Fruit fly (Drosophila melanogaster) whole organism, wandering third instar larva: ENCODE results near the gene brat.

Experiments used
- Abd-B ChIP-seq: fragments of >200 bp; optimal IDR thresholded peaks from 2 replicates; lab custom pipeline; 2017; ENCODE audit warnings: missing biosample characterization, missing genetic modification characterization
- CG9705 ChIP-seq: fragments of 200-800 bp; sonication (Bioruptor generic); optimal IDR thresholded peaks from 2 replicates; lab custom pipeline; 2018; ENCODE audit warnings: missing biosample characterization, mild to moderate bottlenecking, missing genetic modification characterization
- CrebA ChIP-seq: fragments of 200-800 bp; sonication (Bioruptor generic); optimal IDR thresholded peaks from 2 replicates; lab custom pipeline; 2016; ENCODE audit warnings: missing biosample characterization, mild to moderate bottlenecking, missing genetic modification characterization, borderline replicate concordance
- Dif ChIP-seq: fragments of 200-275, 200-300 bp; sonication (Bioruptor generic); optimal IDR thresholded peaks from 2 replicates; lab custom pipeline; 2018; ENCODE audit warnings: missing biosample characterization, missing genetic modification characterization; ENCODE audit not compliant: partially characterized antibody
- HLH106 ChIP-seq: fragments of 200-800 bp; optimal IDR thresholded peaks from 3 replicates; lab custom pipeline; 2019; ENCODE audit warnings: missing biosample characterization, mild to moderate bottlenecking, missing genetic modification characterization, moderate library complexity
- Hnf4 ChIP-seq: fragments of 200-800 bp; sonication (Bioruptor generic); optimal IDR thresholded peaks from 2 replicates; lab custom pipeline; 2016; ENCODE audit warnings: missing biosample characterization, mild to moderate bottlenecking, missing genetic modification characterization
- Hr83 ChIP-seq: fragments of 200-300 bp; sonication (Bioruptor generic); optimal IDR thresholded peaks from 2 replicates; lab custom pipeline; 2016; ENCODE audit warnings: missing biosample characterization, mild to moderate bottlenecking, missing genetic modification characterization, moderate library complexity; ENCODE audit not compliant: poor library complexity, severe bottlenecking
- Jra ChIP-seq: sonication (Bioruptor generic); optimal IDR thresholded peaks from 2 replicates; lab custom pipeline; 2016; ENCODE audit warnings: missing biosample characterization, missing genetic modification characterization
- Mio ChIP-seq: sonication (Bioruptor generic); optimal IDR thresholded peaks from 2 replicates; lab custom pipeline; 2016; ENCODE audit warnings: missing biosample characterization, missing genetic modification characterization
- Myc ChIP-seq: fragments of >200 bp; optimal IDR thresholded peaks from 2 replicates; lab custom pipeline; 2017
- OdsH ChIP-seq: fragments of 200-800 bp; sonication (Bioruptor generic); optimal IDR thresholded peaks from 2 replicates; lab custom pipeline; 2016; ENCODE audit warnings: missing biosample characterization, mild to moderate bottlenecking, missing genetic modification characterization
- Rel ChIP-seq, 2 experiments: fragments of 200-800 bp; sonication (Bioruptor generic) in 1 of 2; optimal IDR thresholded peaks; 2 replicates in 1 of 2; 3 replicates in 1 of 2; lab custom pipeline; 2016 to 2019; ENCODE audit warnings: mild to moderate bottlenecking in 2 of 2, missing biosample characterization in 2 of 2, missing genetic modification characterization in 2 of 2, moderate library complexity in 1 of 2
- Sp1 ChIP-seq: fragments of 200-800 bp; sonication (Bioruptor generic); optimal IDR thresholded peaks from 3 replicates; lab custom pipeline; 2019; ENCODE audit warnings: missing biosample characterization, mild to moderate bottlenecking, missing genetic modification characterization, moderate library complexity
- Vsx2 ChIP-seq: fragments of 200-300, 225-300 bp; sonication (Bioruptor generic); optimal IDR thresholded peaks from 2 replicates; lab custom pipeline; 2018; ENCODE audit warnings: missing biosample characterization, missing genetic modification characterization; ENCODE audit not compliant: partially characterized antibody
- dl ChIP-seq, 2 experiments: fragments of 175-275, 200-275 bp in 1 of 2; fragments of 200-275 bp in 1 of 2; sonication (Bioruptor generic); optimal IDR thresholded peaks; lab custom pipeline; 2018; ENCODE audit warnings: mild to moderate bottlenecking in 2 of 2, missing biosample characterization in 2 of 2, missing genetic modification characterization in 2 of 2, moderate library complexity in 2 of 2; ENCODE audit not compliant: partially characterized antibody in 2 of 2, insufficient read depth in 1 of 2
- dsf ChIP-seq: sonication (Bioruptor generic); optimal IDR thresholded peaks from 2 replicates; lab custom pipeline; 2016; ENCODE audit warnings: missing biosample characterization, missing genetic modification characterization, borderline replicate concordance
- ey ChIP-seq: fragments of 200-800 bp; sonication (Bioruptor generic); optimal IDR thresholded peaks from 2 replicates; lab custom pipeline; 2016; ENCODE audit warnings: missing biosample characterization, missing genetic modification characterization
- foxo ChIP-seq, 2 experiments: fragments of 200-800 bp; sonication (Bioruptor generic); optimal IDR thresholded peaks; 2 replicates in 1 of 2; 3 replicates in 1 of 2; lab custom pipeline; 2016 to 2017; ENCODE audit warnings: missing biosample characterization in 2 of 2, missing genetic modification characterization in 2 of 2
- fru ChIP-seq: fragments of 200-800 bp; sonication (Bioruptor generic); optimal IDR thresholded peaks from 3 replicates; lab custom pipeline; 2016; ENCODE audit warnings: missing biosample characterization, mild to moderate bottlenecking, missing genetic modification characterization
- h ChIP-seq: fragments of 200-800 bp; sonication (Bioruptor generic); optimal IDR thresholded peaks from 3 replicates; lab custom pipeline; 2016; ENCODE audit warnings: missing biosample characterization, mild to moderate bottlenecking, missing genetic modification characterization
- pan ChIP-seq: fragments of >200 bp; optimal IDR thresholded peaks from 2 replicates; lab custom pipeline; 2017
- psq ChIP-seq: fragments of 200-800 bp; sonication (Bioruptor generic); optimal IDR thresholded peaks from 3 replicates; lab custom pipeline; 2017; ENCODE audit warnings: missing biosample characterization, mild to moderate bottlenecking, missing genetic modification characterization, moderate library complexity
- usp ChIP-seq: fragments of >200 bp; optimal IDR thresholded peaks from 2 replicates; lab custom pipeline; 2017; ENCODE audit warnings: missing biosample characterization, missing genetic modification characterization
- woc ChIP-seq: sonication (Bioruptor generic); optimal IDR thresholded peaks from 2 replicates; lab custom pipeline; 2016; ENCODE audit warnings: missing biosample characterization, mild to moderate bottlenecking, missing genetic modification characterization

brat gene

DNA sequence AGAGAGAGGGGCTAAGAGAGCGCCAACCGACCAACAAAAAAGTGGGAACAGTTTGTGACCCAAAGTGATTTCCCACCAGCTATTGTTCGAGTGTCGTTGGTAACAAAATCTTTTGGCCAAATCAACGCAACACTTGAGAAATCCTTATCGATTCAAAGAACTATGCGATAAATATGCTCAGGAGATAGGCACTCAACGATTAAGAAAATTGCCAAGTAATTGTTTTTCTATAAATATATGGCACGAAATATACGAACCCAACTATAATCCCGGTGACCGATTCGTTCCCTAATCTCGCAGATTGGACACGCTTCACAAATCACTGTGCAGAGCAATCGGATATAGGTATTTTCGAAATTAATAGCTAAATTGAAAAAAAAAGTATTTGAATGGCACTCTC lies 22.5 kb upstream of the brat start:
- TF ChIP-seq dsf (GFP tag; lab: Kevin White, UChicago): no peak
- peak; percentile 36 for TF ChIP-seq Myc (lab: Kevin White, UChicago)

- TF ChIP-seq Rel (GFP tag; optimal IDR thresholded peaks at IDR 0.05; lab: Kevin White, UChicago): no peak
- TF ChIP-seq Rel (tag; optimal IDR thresholded peaks at IDR 0.05; lab: Kevin White, UChicago): no peak
- TF ChIP-seq Sp1 (GFP tag; lab: Kevin White, UChicago): no peak
- TF ChIP-seq Mio (GFP tag; lab: Kevin White, UChicago): no peak
Observed at dm6 chr2L:19111729-19112128, 21.9 kb upstream of the brat start.

- TF ChIP-seq OdsH (no peak), Sp1 (GFP tag; lab: Kevin White, UChicago) (no peak), foxo (GFP tag; optimal IDR thresholded peaks at IDR 0.05; lab: Kevin White, UChicago) (no peak), woc (GFP tag; lab: Kevin White, UChicago) (no peak), h (GFP tag; lab: Kevin White, UChicago) (no peak), Jra (GFP tag; lab: Kevin White, UChicago) (no peak), HLH106 (tag; lab: Kevin White, UChicago) (no peak), Abd-B (GFP tag; lab: Kevin White, UChicago) (no peak), CG9705 (no peak), CrebA (no peak), Vsx2 (GFP tag; lab: Kevin White, UChicago) (no peak), dsf (GFP tag; lab: Kevin White, UChicago) (no peak), usp (GFP tag; lab: Kevin White, UChicago) (no peak), Dif (no peak), Hr83 (no peak)
Observed at dm6 chr2L:19112200-19112599, 21.4 kb upstream of the brat start.

DNA sequence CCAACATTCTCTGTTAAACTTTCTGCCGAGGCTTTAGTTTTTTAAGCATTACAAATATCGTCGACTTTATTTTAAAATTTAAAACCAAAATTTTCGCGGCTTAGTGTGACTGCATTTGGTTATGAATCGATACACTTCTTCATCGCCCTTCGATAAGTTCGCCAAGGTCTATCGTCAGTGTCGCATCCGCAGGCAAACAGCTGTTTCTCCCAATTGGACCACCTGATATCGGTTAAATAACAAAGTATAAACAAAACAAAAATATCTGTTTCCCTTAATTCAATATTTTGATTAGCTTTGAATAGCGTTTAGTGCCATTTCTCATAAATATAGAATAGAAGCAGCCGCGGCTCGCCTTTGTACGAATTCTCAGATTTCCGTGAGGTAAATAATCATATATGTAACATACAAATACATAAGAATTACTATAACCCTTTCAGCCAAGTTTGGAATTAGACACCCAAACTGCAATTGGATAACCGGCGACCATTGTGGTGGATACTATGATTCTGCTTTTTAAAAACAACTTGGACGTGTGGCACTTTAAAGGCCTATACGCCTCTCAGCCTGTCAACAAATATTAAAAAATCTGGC lies 19.3 kb upstream of the brat start, which contains the start of gene CG10561:
CG10561 (plus strand) TSS at position 219 of the 594 bp plus-strand sequence.
- TF ChIP-seq Hnf4 (GFP tag; lab: Kevin White, UChicago) (no peak), Rel (GFP tag; optimal IDR thresholded peaks at IDR 0.05; lab: Kevin White, UChicago) (no peak), Rel (tag; optimal IDR thresholded peaks at IDR 0.05; lab: Kevin White, UChicago) (peak; percentile 18), ey (GFP tag; lab: Kevin White, UChicago) (no peak)

- no peak for TF ChIP-seq Rel (GFP tag; optimal IDR thresholded peaks at IDR 0.05; lab: Kevin White, UChicago)
- TF ChIP-seq Rel (tag; optimal IDR thresholded peaks at IDR 0.05; lab: Kevin White, UChicago): peak; percentile 92
- TF ChIP-seq HLH106 (tag; lab: Kevin White, UChicago): peak; percentile 22
- TF ChIP-seq Myc (lab: Kevin White, UChicago): no peak
- TF ChIP-seq, all 38 proteins: peak for 2
Observed at dm6 chr2L:19120196-19120950, 13.2 kb upstream of the brat start, which contains the start of gene Ddc. TSS of gene Ddc (minus strand) at chr2L:19120306.

DNA sequence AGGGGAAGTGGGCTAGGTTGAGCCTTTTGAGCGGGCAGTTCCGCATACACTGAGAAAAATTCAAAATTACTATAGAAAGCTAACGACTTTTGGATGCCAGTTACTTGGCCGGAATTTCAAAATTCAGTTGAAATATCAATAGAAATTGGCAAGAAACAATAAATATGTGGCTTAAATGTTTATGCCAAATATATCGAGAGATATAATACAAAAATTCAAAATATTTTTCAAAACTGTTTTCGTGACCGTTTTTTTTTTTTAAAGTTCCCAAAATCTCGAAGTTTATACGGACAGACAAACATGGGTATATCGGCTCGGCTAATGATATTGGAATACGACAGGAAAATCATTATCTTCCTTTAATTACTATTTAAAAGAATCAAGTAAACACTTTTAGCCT lies 12.6 kb upstream of the brat start:
- TF ChIP-seq Sp1 (GFP tag; lab: Kevin White, UChicago): no peak
- TF ChIP-seq OdsH: peak; percentile 5
- peak; percentile 41 for TF ChIP-seq fru (GFP tag; lab: Kevin White, UChicago)
- peak in 1 of 2 experiments; percentile 26 for TF ChIP-seq foxo (GFP tag; optimal IDR thresholded peaks at IDR 0.05; lab: Kevin White, UChicago)
- TF ChIP-seq pan (lab: Kevin White, UChicago): no peak

DNA sequence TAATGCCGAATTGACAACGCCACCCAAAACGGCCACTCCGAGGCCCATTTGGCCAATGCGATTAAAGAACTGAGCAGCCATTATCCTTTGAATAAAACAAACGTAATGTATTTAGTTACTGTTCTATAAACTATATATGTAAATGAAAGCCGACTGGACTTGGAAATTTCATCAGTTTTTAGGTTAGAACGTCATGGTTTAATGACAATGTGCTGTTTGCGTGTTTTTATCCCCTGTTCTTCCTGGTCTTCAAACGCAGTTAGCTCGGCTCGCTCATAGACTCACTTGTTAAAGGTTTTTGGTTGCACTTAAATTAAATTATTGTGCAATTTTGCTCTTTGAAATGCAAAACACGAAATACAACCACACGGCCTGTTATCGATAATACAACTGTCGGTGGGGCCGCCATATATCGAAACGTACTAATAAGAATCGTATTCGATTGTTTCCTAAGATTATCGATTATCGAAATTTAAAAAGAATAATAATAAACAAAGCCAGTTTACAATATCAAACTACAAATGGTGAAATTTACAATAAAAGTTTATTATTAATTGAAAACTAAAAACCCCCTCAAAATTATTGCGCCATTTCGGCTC lies 10.0 kb upstream of the brat start, which contains the start of gene Phb1:
Phb1 (minus strand) TSS at position 398 of the 599 bp plus-strand sequence.
- TF ChIP-seq dl (GFP tag; optimal IDR thresholded peaks at IDR 0.05; lab: Kevin White, UChicago; ENCODE audit: insufficient read depth in 1 of 2, partially characterized antibody in 2 of 2) (no peak), psq (no peak), Myc (lab: Kevin White, UChicago) (peak; percentile 15)
